Worm (Caenorhabditis elegans) whole organism, L2 larva: ENCODE data around the gene W02B12.13.

Experiments used
- fos-1 ChIP-seq: fragments of 150-350 bp; optimal IDR thresholded peaks from 2 replicates; lab custom pipeline; 2014; ENCODE audit warnings: missing biosample characterization, missing genetic modification characterization
- skn-1 ChIP-seq: sonication (generic microtip); optimal IDR thresholded peaks from 2 replicates; lab custom pipeline; 2017; ENCODE audit warnings: missing biosample characterization, missing genetic modification characterization

DNA sequence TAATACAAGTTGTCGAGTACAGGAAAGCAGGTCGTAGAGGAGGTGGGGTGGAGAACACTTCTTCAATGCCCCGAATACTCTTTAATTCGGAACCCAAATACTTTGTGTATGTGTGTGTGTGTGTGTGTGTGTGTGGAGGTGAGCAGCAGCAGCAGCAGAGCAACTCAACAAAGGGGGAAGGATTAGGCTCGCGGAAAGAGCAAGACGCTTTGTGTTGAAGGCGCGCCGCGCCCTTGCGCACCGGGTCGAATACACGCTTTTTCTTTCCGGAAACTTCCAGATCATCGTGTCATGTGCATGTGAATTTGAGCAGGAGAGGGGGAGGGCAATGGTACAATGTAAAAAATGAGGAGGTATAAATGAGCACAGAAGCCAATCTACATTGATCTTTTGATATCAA is 46.3 kb upstream of the W02B12.13 start:
- no peak for TF ChIP-seq fos-1
- no peak for TF ChIP-seq skn-1 (tag; lab: Kevin White, UChicago)
